Fruit fly (Drosophila melanogaster): ENCODE results near the gene Spn.

DNA sequence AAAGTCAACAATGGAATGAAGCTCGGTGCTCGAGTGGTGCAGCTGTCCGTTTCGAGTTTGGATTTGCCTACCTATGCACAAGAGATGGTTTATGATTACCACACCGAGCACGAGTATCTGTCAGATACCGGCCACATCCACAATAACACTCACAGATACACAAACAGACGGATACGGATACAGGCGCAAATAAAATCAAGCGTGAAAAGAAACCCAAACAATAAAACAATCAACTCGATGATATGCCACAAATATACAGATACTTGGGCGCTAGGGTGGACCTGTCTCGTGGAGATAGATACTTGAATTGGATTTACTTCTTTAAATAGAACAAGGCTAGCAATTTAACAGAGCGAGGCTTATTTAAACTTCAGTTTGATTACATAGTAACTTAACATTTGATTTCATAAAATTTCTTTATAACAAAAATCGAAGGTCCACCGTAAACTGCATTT, 16.2 kb upstream of the Spn start:
- TF ChIP-seq CG10348 (GFP tag; IDR thresholded peaks at IDR 0.05) (no peak), CG17806 (tag; optimal IDR thresholded peaks at IDR 0.05) (peak; percentile 68), rn (GFP tag; IDR thresholded peaks at IDR 0.05) (no peak), CG4496 (GFP tag; IDR thresholded peaks at IDR 0.05) (peak; percentile 90), fd96Ca (GFP tag; IDR thresholded peaks at IDR 0.05) (peak; percentile 71; the same call in 2 of the 3 replicates), CG9948 (tag; optimal IDR thresholded peaks at IDR 0.05) (peak; percentile 63), CG14655 (GFP tag; optimal IDR thresholded peaks at IDR 0.05) (peak; percentile 71), gl (tag; optimal IDR thresholded peaks at IDR 0.05) (peak; percentile 22), Pif1B (GFP tag; optimal IDR thresholded peaks at IDR 0.05) (peak; percentile 93), D1 (tag; optimal IDR thresholded peaks at IDR 0.05) (no peak), CG12605 (GFP tag; IDR thresholded peaks at IDR 0.05) (peak; percentile 80), EcR (GFP tag; optimal IDR thresholded peaks at IDR 0.05) (peak; percentile 55), CG32121 (GFP tag; IDR thresholded peaks at IDR 0.05) (peak; percentile 74; the same call in 1 of the 2 replicates), CG13204 (GFP tag; optimal IDR thresholded peaks at IDR 0.05) (no peak)

Data from whole organism, pupa.